Worm (Caenorhabditis elegans) whole organism, young adult: ENCODE measurements around the gene ins-11.

ENCODE experiments used
- B0035.1 ChIP-seq: sonication (generic microtip); optimal IDR thresholded peaks from 2 replicates; lab custom pipeline; 2016; ENCODE audit warnings: missing genetic modification characterization, mild to moderate bottlenecking, missing compliant biosample characterization, missing genotype, missing genetic modification reagents
- B0261.1 ChIP-seq: sonication (generic microtip); optimal IDR thresholded peaks from 2 replicates; lab custom pipeline; 2016; ENCODE audit warnings: mild to moderate bottlenecking, missing genetic modification characterization, moderate library complexity, missing compliant biosample characterization
- B0336.3 ChIP-seq: fragments of 200-800 bp; sonication (Bioruptor generic); IDR thresholded peaks from 2 replicates; pipeline ENCODE4 v1.3.6; 2022; ENCODE audit warnings: missing genetic modification characterization, missing compliant biosample characterization
- C06A6.2 ChIP-seq: fragments of 200-800 bp; sonication (Bioruptor generic); conservative IDR thresholded peaks from 2 replicates; pipeline ENCODE4 v1.3.6; 2022; ENCODE audit warnings: missing genetic modification characterization, missing compliant biosample characterization
- D2030.7 ChIP-seq: fragments of 200-800 bp; sonication (Bioruptor generic); IDR thresholded peaks from 2 replicates; pipeline ENCODE4 v1.3.6; 2022; ENCODE audit warnings: missing genetic modification reagents, missing genetic modification characterization, missing compliant biosample characterization
- F33H1.4 ChIP-seq: fragments of 200-800 bp; sonication (Bioruptor generic); IDR thresholded peaks from 2 replicates; pipeline ENCODE4 v1.3.6; 2022; ENCODE audit warnings: missing genetic modification reagents, missing genetic modification characterization, missing compliant biosample characterization
- F37B4.10 ChIP-seq: fragments of 200-800 bp; sonication (Bioruptor generic); IDR thresholded peaks from 2 replicates; pipeline ENCODE4 v1.3.6; 2022; ENCODE audit warnings: missing genetic modification characterization, missing compliant biosample characterization
- F55B11.4 ChIP-seq: sonication (generic microtip); optimal IDR thresholded peaks from 2 replicates; lab custom pipeline; 2016; ENCODE audit warnings: missing compliant biosample characterization, missing genetic modification characterization, borderline replicate concordance; ENCODE audit not compliant: insufficient read depth
- K11D2.4 ChIP-seq: fragments of 200-800 bp; sonication (Bioruptor generic); IDR thresholded peaks from 2 replicates; pipeline ENCODE4 v1.3.6; 2022; ENCODE audit warnings: missing genetic modification reagents, missing genetic modification characterization, missing compliant biosample characterization
- K12H6.12 ChIP-seq: fragments of 200-800 bp; sonication (Bioruptor generic); optimal IDR thresholded peaks from 2 replicates; lab custom pipeline; 2018; ENCODE audit warnings: mild to moderate bottlenecking, missing genetic modification characterization, missing compliant biosample characterization
- T26A5.8 ChIP-seq: sonication (generic microtip); optimal IDR thresholded peaks from 2 replicates; lab custom pipeline; 2016; ENCODE audit warnings: missing genetic modification characterization, missing compliant biosample characterization
- Y53G8AR.9 ChIP-seq: fragments of 200-800 bp; sonication (Bioruptor generic); conservative IDR thresholded peaks from 2 replicates; pipeline ENCODE4 v1.3.6; 2022; ENCODE audit warnings: missing genetic modification reagents, missing genetic modification characterization, missing compliant biosample characterization
- Y95B8A.8 ChIP-seq: fragments of 200-800 bp; sonication (Bioruptor generic); IDR thresholded peaks from 2 replicates; pipeline ENCODE4 v1.3.6; 2022; ENCODE audit warnings: missing genetic modification reagents, missing genetic modification characterization, missing compliant biosample characterization
- ZK185.1 ChIP-seq: sonication (generic microtip); optimal IDR thresholded peaks from 2 replicates; lab custom pipeline; 2016; ENCODE audit warnings: mild to moderate bottlenecking, missing genetic modification characterization, missing compliant biosample characterization; ENCODE audit not compliant: poor library complexity, severe bottlenecking
- akir-1 ChIP-seq: fragments of 200-800 bp; sonication (Bioruptor generic); optimal IDR thresholded peaks from 2 replicates; lab custom pipeline; 2018; ENCODE audit warnings: mild to moderate bottlenecking, missing genetic modification characterization, moderate library complexity, missing compliant biosample characterization
- aptf-2 ChIP-seq: fragments of 200-800 bp; sonication (Bioruptor generic); conservative IDR thresholded peaks from 2 replicates; pipeline ENCODE4 v1.3.6; 2022; ENCODE audit warnings: missing genetic modification reagents, missing genetic modification characterization, missing compliant biosample characterization
- aptf-3 ChIP-seq: fragments of 200-800 bp; sonication (Bioruptor generic); IDR thresholded peaks from 2 replicates; pipeline ENCODE4 v1.3.6; 2022; ENCODE audit warnings: missing genetic modification characterization, missing compliant biosample characterization
- atf-7 ChIP-seq: sonication (generic microtip); optimal IDR thresholded peaks from 2 replicates; lab custom pipeline; 2017; ENCODE audit warnings: mild to moderate bottlenecking, missing genetic modification characterization, missing compliant biosample characterization
- athp-1 ChIP-seq: sonication (generic microtip); optimal IDR thresholded peaks from 2 replicates; lab custom pipeline; 2017; ENCODE audit warnings: mild to moderate bottlenecking, missing genetic modification characterization, missing compliant biosample characterization
- attf-5 ChIP-seq: fragments of 200-800 bp; sonication (Bioruptor generic); optimal IDR thresholded peaks from 2 replicates; lab custom pipeline; 2018; ENCODE audit warnings: mild to moderate bottlenecking, missing genetic modification characterization, missing compliant biosample characterization
- attf-6 ChIP-seq: fragments of 200-800 bp; sonication (Bioruptor generic); IDR thresholded peaks from 2 replicates; pipeline ENCODE4 v1.3.6; 2022; ENCODE audit warnings: missing genetic modification reagents, missing genetic modification characterization, missing compliant biosample characterization
- bed-1 ChIP-seq: fragments of 200-800 bp; sonication (Bioruptor generic); IDR thresholded peaks from 2 replicates; pipeline ENCODE4 v1.3.6; 2022; ENCODE audit warnings: missing genetic modification reagents, missing genetic modification characterization, missing compliant biosample characterization
- bed-2 ChIP-seq: fragments of 200-800 bp; sonication (Bioruptor generic); IDR thresholded peaks from 2 replicates; pipeline ENCODE4 v1.3.6; 2022; ENCODE audit warnings: missing genetic modification reagents, missing genetic modification characterization, missing compliant biosample characterization
- chd-7 ChIP-seq: sonication (generic microtip); optimal IDR thresholded peaks from 2 replicates; lab custom pipeline; 2016; ENCODE audit warnings: mild to moderate bottlenecking, missing genetic modification characterization, moderate library complexity, missing compliant biosample characterization
- egl-18 ChIP-seq: fragments of 200-800 bp; sonication (Bioruptor generic); IDR thresholded peaks from 2 replicates; pipeline ENCODE4 v1.3.6; 2022; ENCODE audit warnings: missing genetic modification reagents, missing genetic modification characterization, missing compliant biosample characterization
- ekl-4 ChIP-seq: fragments of 200-800 bp; sonication (Bioruptor generic); IDR thresholded peaks from 2 replicates; pipeline ENCODE4 v1.3.6; 2022; ENCODE audit warnings: missing genetic modification reagents, missing genetic modification characterization, missing compliant biosample characterization
- fkh-3 ChIP-seq: sonication (generic microtip); optimal IDR thresholded peaks from 2 replicates; lab custom pipeline; 2016; ENCODE audit warnings: mild to moderate bottlenecking, missing genetic modification characterization, missing compliant biosample characterization
- gei-17 ChIP-seq: fragments of 200-800 bp; sonication (Bioruptor generic); optimal IDR thresholded peaks from 2 replicates; lab custom pipeline; 2018; ENCODE audit warnings: mild to moderate bottlenecking, missing genetic modification characterization, missing compliant biosample characterization
- him-1 ChIP-seq: sonication (generic microtip); optimal IDR thresholded peaks from 2 replicates; lab custom pipeline; 2016; ENCODE audit warnings: missing genotype, missing genetic modification reagents, missing genetic modification characterization, missing compliant biosample characterization
- hlh-12 ChIP-seq: sonication (generic microtip); optimal IDR thresholded peaks from 2 replicates; lab custom pipeline; 2016; ENCODE audit warnings: missing genetic modification characterization, missing compliant biosample characterization
- hmg-1.2 ChIP-seq: fragments of 200-800 bp; sonication (Bioruptor generic); IDR thresholded peaks from 2 replicates; pipeline ENCODE4 v1.3.6; 2022; ENCODE audit warnings: missing genetic modification reagents, missing genetic modification characterization, missing compliant biosample characterization
- hmg-20 ChIP-seq: fragments of 200-800 bp; sonication (Bioruptor generic); IDR thresholded peaks from 2 replicates; pipeline ENCODE4 v1.3.6; 2022; ENCODE audit warnings: missing genetic modification reagents, missing genetic modification characterization, missing compliant biosample characterization
- lag-1 ChIP-seq: fragments of 200-800 bp; sonication (Bioruptor generic); IDR thresholded peaks from 2 replicates; pipeline ENCODE4 v1.3.6; 2022; ENCODE audit warnings: missing genetic modification reagents, missing genetic modification characterization, missing compliant biosample characterization
- let-607 ChIP-seq, 2 experiments: fragments of 200-800 bp in 1 of 2; sonication (Bioruptor generic) in 1 of 2; sonication (generic microtip) in 1 of 2; optimal IDR thresholded peaks; 2 replicates each; lab custom pipeline; 2016 to 2018; ENCODE audit warnings: mild to moderate bottlenecking in 2 of 2, missing compliant biosample characterization in 2 of 2, missing genetic modification characterization in 2 of 2, moderate library complexity in 2 of 2, missing genotype in 1 of 2
- lin-54 ChIP-seq: fragments of 200-800 bp; sonication (Bioruptor generic); optimal IDR thresholded peaks from 2 replicates; lab custom pipeline; 2018; ENCODE audit warnings: mild to moderate bottlenecking, missing genetic modification characterization, missing compliant biosample characterization
- lir-1 ChIP-seq: fragments of 200-800 bp; sonication (Bioruptor generic); conservative IDR thresholded peaks from 2 replicates; pipeline ENCODE4 v1.3.6; 2022; ENCODE audit warnings: missing genetic modification reagents, missing genetic modification characterization, missing compliant biosample characterization
- lsy-27 ChIP-seq: sonication (generic microtip); optimal IDR thresholded peaks from 2 replicates; lab custom pipeline; 2017; ENCODE audit warnings: missing genetic modification characterization, mild to moderate bottlenecking, missing compliant biosample characterization, antibody characterized with exemption, missing genotype, borderline replicate concordance; ENCODE audit not compliant: insufficient read depth
- mes-4 ChIP-seq: sonication (generic microtip); optimal IDR thresholded peaks from 2 replicates; lab custom pipeline; 2016; ENCODE audit warnings: missing genotype, missing genetic modification characterization, missing compliant biosample characterization
- nfya-2 ChIP-seq: fragments of 200-800 bp; sonication (Bioruptor generic); IDR thresholded peaks from 2 replicates; pipeline ENCODE4 v1.3.6; 2022; ENCODE audit warnings: missing genetic modification reagents, missing genetic modification characterization, missing compliant biosample characterization
- nfyb-1 ChIP-seq: fragments of 200-800 bp; sonication (Bioruptor generic); IDR thresholded peaks from 2 replicates; pipeline ENCODE4 v1.3.6; 2022; ENCODE audit warnings: missing genetic modification reagents, missing genetic modification characterization, missing compliant biosample characterization
- nhr-27 ChIP-seq: fragments of 200-800 bp; sonication (Bioruptor generic); optimal IDR thresholded peaks from 2 replicates; lab custom pipeline; 2018; ENCODE audit warnings: mild to moderate bottlenecking, missing genetic modification characterization, moderate library complexity, missing compliant biosample characterization
- rpc-1 ChIP-seq, 2 experiments: fragments of 150-350 bp in 1 of 2; sonication (generic microtip) in 1 of 2; optimal IDR thresholded peaks; 2 replicates each; lab custom pipeline; 2014 to 2018; ENCODE audit warnings: missing biosample characterization in 1 of 2, missing genetic modification characterization in 1 of 2, missing genetic modification reagents in 1 of 2, missing genotype in 1 of 2
- somi-1 ChIP-seq: fragments of 200-800 bp; sonication (Bioruptor generic); optimal IDR thresholded peaks from 2 replicates; lab custom pipeline; 2018; ENCODE audit warnings: mild to moderate bottlenecking, missing genetic modification characterization, missing compliant biosample characterization
- sptf-2 ChIP-seq: fragments of 200-800 bp; sonication (Bioruptor generic); optimal IDR thresholded peaks from 2 replicates; lab custom pipeline; 2018; ENCODE audit warnings: mild to moderate bottlenecking, missing genetic modification characterization, missing compliant biosample characterization
- tlf-1 ChIP-seq: fragments of 200-800 bp; sonication (Bioruptor generic); optimal IDR thresholded peaks from 2 replicates; lab custom pipeline; 2018; ENCODE audit warnings: mild to moderate bottlenecking, missing genetic modification characterization, missing compliant biosample characterization
- ztf-26 ChIP-seq: sonication (generic microtip); optimal IDR thresholded peaks from 2 replicates; lab custom pipeline; 2017; ENCODE audit warnings: missing genetic modification characterization, missing compliant biosample characterization

Gene ins-11

DNA sequence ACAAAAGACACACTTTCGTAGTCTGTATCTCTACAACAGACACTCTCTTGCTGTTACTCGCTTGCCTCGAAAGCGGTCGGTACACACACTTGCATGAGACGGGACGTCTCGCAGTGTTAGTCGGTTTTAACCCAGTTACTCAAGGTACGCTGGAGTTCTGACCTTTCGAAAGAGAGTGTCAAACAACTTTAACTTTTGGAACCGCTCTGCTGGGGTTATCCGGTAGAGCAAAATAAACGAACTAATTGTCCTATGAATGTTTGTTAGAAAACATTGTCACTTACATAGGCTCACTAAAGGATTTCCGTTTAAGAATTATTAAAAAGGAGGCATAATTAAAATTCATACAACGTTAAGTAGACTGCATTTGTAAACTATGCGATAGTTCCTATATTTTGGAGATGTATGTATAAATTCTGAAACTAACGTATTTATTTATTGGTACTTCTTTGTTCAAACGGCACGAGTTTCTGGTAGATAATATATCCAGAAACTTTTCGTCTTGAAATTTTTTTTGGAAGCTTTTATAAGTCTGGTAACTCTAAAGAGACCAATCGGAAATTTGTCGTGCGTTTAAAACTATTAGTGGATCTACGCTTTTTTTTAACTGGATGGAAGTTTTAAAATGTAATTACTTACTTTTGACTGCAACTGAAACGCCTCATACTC, 12.9 kb upstream of the ins-11 start:
- TF ChIP-seq him-1 (tag; lab: Kevin White, UChicago) (peak; percentile 85), T26A5.8 (tag; lab: Kevin White, UChicago) (peak; percentile 40), lsy-27 (tag; lab: Kevin White, UChicago) (no peak), bed-2 (GFP tag; lab: Robert Waterston, UW) (peak; percentile 87), Y95B8A.8 (GFP tag; lab: Robert Waterston, UW) (peak; percentile 95), chd-7 (tag; lab: Kevin White, UChicago) (peak; percentile 97), B0336.3 (GFP tag; lab: Robert Waterston, UW) (peak; percentile 98), attf-5 (GFP tag; lab: Kevin White, UChicago) (peak; percentile 87), somi-1 (peak; percentile 94), C06A6.2 (GFP tag; lab: Robert Waterston, UW) (peak; percentile 96), lin-54 (GFP tag; lab: Kevin White, UChicago) (peak; percentile 93), mes-4 (tag; lab: Kevin White, UChicago) (peak; percentile 55), F37B4.10 (GFP tag; lab: Robert Waterston, UW) (peak; percentile 92; the same call in 1 of the 2 replicates), F55B11.4 (tag; lab: Kevin White, UChicago) (no peak), let-607 (tag; optimal IDR thresholded peaks at IDR 0.05; lab: Kevin White, UChicago) (peak; percentile 79 to 91), egl-18 (GFP tag; lab: Robert Waterston, UW) (peak; percentile 88), nhr-27 (tag; lab: Kevin White, UChicago) (peak; percentile 89), bed-1 (GFP tag; lab: Robert Waterston, UW) (0 out of 2 replicates have a peak, but pooled peaks have one; percentile 47), sptf-2 (GFP tag; lab: Kevin White, UChicago) (peak; percentile 10), athp-1 (tag; lab: Kevin White, UChicago) (peak; percentile 94), hmg-20 (GFP tag; lab: Robert Waterston, UW) (peak; percentile 93), F33H1.4 (GFP tag; lab: Robert Waterston, UW) (peak; percentile 64), B0261.1 (peak; percentile 51), D2030.7 (GFP tag; lab: Robert Waterston, UW) (peak; percentile 78), atf-7 (tag; lab: Kevin White, UChicago) (peak; percentile 98), B0035.1 (peak; percentile 94), attf-6 (GFP tag; lab: Robert Waterston, UW) (peak; percentile 100), hmg-1.2 (GFP tag; lab: Robert Waterston, UW) (peak; percentile 90), ztf-26 (tag; lab: Kevin White, UChicago) (peak; percentile 98), aptf-2 (GFP tag; lab: Robert Waterston, UW) (peak; percentile 72; the same call in 1 of the 2 replicates), fkh-3 (tag; lab: Kevin White, UChicago) (peak; percentile 82), nfyb-1 (GFP tag; lab: Robert Waterston, UW) (peak; percentile 98), ZK185.1 (tag; lab: Kevin White, UChicago) (peak; percentile 98), aptf-3 (GFP tag; lab: Robert Waterston, UW) (peak; percentile 83; the same call in 1 of the 2 replicates), K12H6.12 (tag; lab: Kevin White, UChicago) (peak; percentile 98), tlf-1 (peak; percentile 94), K11D2.4 (GFP tag; lab: Robert Waterston, UW) (peak; percentile 95), lir-1 (GFP tag; lab: Robert Waterston, UW) (peak; percentile 89), rpc-1 (optimal IDR thresholded peaks at IDR 0.05; lab: Kevin White, UChicago) (peak; percentile 8), rpc-1 (tag; optimal IDR thresholded peaks at IDR 0.05; lab: Kevin White, UChicago) (peak; percentile 5), gei-17 (peak; percentile 91), hlh-12 (tag; lab: Kevin White, UChicago) (peak; percentile 39), Y53G8AR.9 (GFP tag; lab: Robert Waterston, UW) (peak; percentile 95), lag-1 (GFP tag; lab: Robert Waterston, UW) (peak; percentile 75; the same call in 1 of the 2 replicates), akir-1 (GFP tag; lab: Kevin White, UChicago) (peak; percentile 93), nfya-2 (0 out of 2 replicates have a peak, but pooled peaks have one; percentile 55), ekl-4 (GFP tag; lab: Robert Waterston, UW) (peak; percentile 96)
